Fruit fly (Drosophila melanogaster) whole organism, prepupa: ENCODE measurements around the gene CG14204.

Source experiments
- CG10631 ChIP-seq: fragments of 200-800 bp; sonication (Bioruptor generic); optimal IDR thresholded peaks from 2 replicates; lab custom pipeline; 2016; ENCODE audit warnings: missing biosample characterization, missing genetic modification characterization
- CG11294 ChIP-seq: fragments of 200-800 bp; sonication (Bioruptor generic); IDR thresholded peaks from 2 replicates; pipeline ENCODE4 v1.3.6; 2022; ENCODE audit warnings: missing biosample characterization, missing genetic modification characterization
- CG11762 ChIP-seq: fragments of 200-800 bp; sonication (Bioruptor generic); optimal IDR thresholded peaks from 3 replicates; lab custom pipeline; 2016; ENCODE audit warnings: missing biosample characterization, missing genetic modification characterization; ENCODE audit not compliant: insufficient read depth
- CG11902 ChIP-seq: fragments of 200-800 bp; sonication (Bioruptor generic); optimal IDR thresholded peaks from 3 replicates; lab custom pipeline; 2016; ENCODE audit warnings: missing biosample characterization, missing genetic modification characterization
- CG15336 ChIP-seq: fragments of 200-800 bp; sonication (Bioruptor generic); IDR thresholded peaks from 2 replicates; pipeline ENCODE4 v1.3.6; 2022; ENCODE audit warnings: missing biosample characterization, missing genetic modification characterization
- CG1621 ChIP-seq: fragments of 200-800 bp; sonication (Bioruptor generic); optimal IDR thresholded peaks from 3 replicates; lab custom pipeline; 2018; ENCODE audit warnings: missing biosample characterization, mild to moderate bottlenecking, missing genetic modification characterization
- CG31627 ChIP-seq: fragments of 200-800 bp; sonication (Bioruptor generic); optimal IDR thresholded peaks from 3 replicates; lab custom pipeline; 2016; ENCODE audit warnings: missing biosample characterization, missing genetic modification characterization
- CG34406 ChIP-seq: fragments of 200-800 bp; sonication (Bioruptor generic); optimal IDR thresholded peaks from 3 replicates; lab custom pipeline; 2016; ENCODE audit warnings: missing biosample characterization, missing genetic modification characterization
- CG6163 ChIP-seq: fragments of 200-800 bp; sonication (Bioruptor generic); IDR thresholded peaks from 3 replicates; pipeline ENCODE4 v1.3.6; 2022; ENCODE audit warnings: missing biosample characterization, missing genetic modification characterization
- CG6276 ChIP-seq: fragments of 200-800 bp; sonication (Bioruptor generic); optimal IDR thresholded peaks from 2 replicates; lab custom pipeline; 2017; ENCODE audit warnings: missing biosample characterization, mild to moderate bottlenecking, missing genetic modification characterization
- CG6792 ChIP-seq: fragments of 200-800 bp; sonication (Bioruptor generic); optimal IDR thresholded peaks from 3 replicates; lab custom pipeline; 2016; ENCODE audit warnings: missing biosample characterization, missing genetic modification characterization
- CG7368 ChIP-seq: fragments of 200-800 bp; sonication (Bioruptor generic); optimal IDR thresholded peaks from 3 replicates; lab custom pipeline; 2016; ENCODE audit warnings: missing biosample characterization, missing genetic modification characterization
- CG8119 ChIP-seq: fragments of 200-800 bp; sonication (Bioruptor generic); IDR thresholded peaks from 3 replicates; pipeline ENCODE4 v1.3.6; 2022; ENCODE audit warnings: missing biosample characterization, missing genetic modification characterization
- CG8632 ChIP-seq: fragments of 200-800 bp; sonication (Bioruptor generic); optimal IDR thresholded peaks from 3 replicates; lab custom pipeline; 2016; ENCODE audit warnings: missing biosample characterization, missing genetic modification characterization
- CG9139 ChIP-seq: fragments of 200-800 bp; sonication (Bioruptor generic); optimal IDR thresholded peaks from 3 replicates; lab custom pipeline; 2017; ENCODE audit warnings: missing biosample characterization, mild to moderate bottlenecking, missing genetic modification characterization
- Eip78C ChIP-seq: fragments of 200-800 bp; sonication (Bioruptor generic); peaks from one replicate; lab custom pipeline; 2016; ENCODE audit warnings: missing biosample characterization, missing genetic modification characterization
- Ets21C ChIP-seq: fragments of 200-800 bp; sonication (Bioruptor generic); optimal IDR thresholded peaks from 3 replicates; lab custom pipeline; 2016; ENCODE audit warnings: missing biosample characterization, missing genetic modification characterization
- Ets96B ChIP-seq: fragments of 200-800 bp; optimal IDR thresholded peaks from 2 replicates; lab custom pipeline; 2019; ENCODE audit warnings: missing biosample characterization, mild to moderate bottlenecking, missing genetic modification characterization, moderate library complexity
- Hr38 ChIP-seq: sonication (Bioruptor generic); optimal IDR thresholded peaks from 2 replicates; lab custom pipeline; 2016; ENCODE audit warnings: missing biosample characterization, missing genetic modification characterization
- Lpt ChIP-seq: fragments of 200-800 bp; sonication (Bioruptor generic); optimal IDR thresholded peaks from 3 replicates; lab custom pipeline; 2016; ENCODE audit warnings: missing biosample characterization, missing genetic modification characterization
- Met ChIP-seq: fragments of 200-800 bp; sonication (Bioruptor generic); optimal IDR thresholded peaks from 3 replicates; lab custom pipeline; 2016; ENCODE audit warnings: missing biosample characterization, missing genetic modification characterization
- Smox ChIP-seq: fragments of 200-800 bp; sonication (Bioruptor generic); optimal IDR thresholded peaks from 3 replicates; lab custom pipeline; 2016; ENCODE audit warnings: missing biosample characterization, missing genetic modification characterization
- Sox102F ChIP-seq: fragments of 200-800 bp; sonication (Bioruptor generic); optimal IDR thresholded peaks from 2 replicates; lab custom pipeline; 2016; ENCODE audit warnings: missing biosample characterization, mild to moderate bottlenecking, missing genetic modification characterization
- Sox14 ChIP-seq: fragments of 200-800 bp; sonication (Bioruptor generic); optimal IDR thresholded peaks from 3 replicates; lab custom pipeline; 2016; ENCODE audit warnings: missing biosample characterization, missing genetic modification characterization
- Sox15 ChIP-seq: fragments of 200-800 bp; sonication (Bioruptor generic); optimal IDR thresholded peaks from 3 replicates; lab custom pipeline; 2016; ENCODE audit warnings: missing biosample characterization, missing genetic modification characterization
- achi ChIP-seq: fragments of 200-800 bp; sonication (Bioruptor generic); optimal IDR thresholded peaks from 3 replicates; lab custom pipeline; 2016; ENCODE audit warnings: missing biosample characterization, missing genetic modification characterization
- acj6 ChIP-seq: fragments of 200-800 bp; sonication (Bioruptor generic); optimal IDR thresholded peaks from 3 replicates; lab custom pipeline; 2016; ENCODE audit warnings: missing biosample characterization, missing genetic modification characterization
- cyc ChIP-seq: fragments of 200-800 bp; sonication (Bioruptor generic); optimal IDR thresholded peaks from 3 replicates; lab custom pipeline; 2016; ENCODE audit warnings: missing biosample characterization, missing genetic modification characterization
- eg ChIP-seq: fragments of 200-800 bp; sonication (Bioruptor generic); IDR thresholded peaks from 3 replicates; pipeline ENCODE4 v1.3.6; 2022; ENCODE audit warnings: missing biosample characterization, missing genetic modification characterization
- esn ChIP-seq: fragments of 200-800 bp; sonication (Bioruptor generic); optimal IDR thresholded peaks from 2 replicates; lab custom pipeline; 2016; ENCODE audit warnings: missing biosample characterization, mild to moderate bottlenecking, missing genetic modification characterization, moderate library complexity
- fd59A ChIP-seq: fragments of 200-800 bp; sonication (Bioruptor generic); optimal IDR thresholded peaks from 2 replicates; lab custom pipeline; 2017; ENCODE audit warnings: missing biosample characterization, mild to moderate bottlenecking, missing genetic modification characterization, missing genetic modification reagents
- fkh ChIP-seq: fragments of 200-800 bp; sonication (Bioruptor generic); optimal IDR thresholded peaks from 3 replicates; lab custom pipeline; 2017; ENCODE audit warnings: missing biosample characterization, mild to moderate bottlenecking, missing genetic modification characterization, moderate library complexity
- lz ChIP-seq: fragments of 200-800 bp; sonication (Bioruptor generic); optimal IDR thresholded peaks from 3 replicates; lab custom pipeline; 2016; ENCODE audit warnings: missing biosample characterization, missing genetic modification characterization
- net ChIP-seq: fragments of 200-800 bp; sonication (Bioruptor generic); optimal IDR thresholded peaks from 3 replicates; lab custom pipeline; 2016; ENCODE audit warnings: missing biosample characterization, missing genetic modification characterization
- pdm3 ChIP-seq: fragments of 200-800 bp; sonication (Bioruptor generic); optimal IDR thresholded peaks from 3 replicates; lab custom pipeline; 2016; ENCODE audit warnings: missing biosample characterization, missing genetic modification characterization
- salr ChIP-seq, 2 experiments: fragments of 200-800 bp; sonication (Bioruptor generic); optimal IDR thresholded peaks; 3 replicates each; lab custom pipeline; 2016 to 2018; ENCODE audit warnings: missing biosample characterization in 2 of 2, missing genetic modification characterization in 2 of 2, mild to moderate bottlenecking in 1 of 2
- spab ChIP-seq: fragments of 200-800 bp; sonication (Bioruptor generic); optimal IDR thresholded peaks from 2 replicates; lab custom pipeline; 2017; ENCODE audit warnings: missing biosample characterization, mild to moderate bottlenecking, missing genetic modification characterization, missing genetic modification reagents
- ss ChIP-seq, 2 experiments: fragments of 200-800 bp; sonication (Bioruptor generic); optimal IDR thresholded peaks; 2 replicates in 1 of 2; 3 replicates in 1 of 2; lab custom pipeline; 2017 to 2018; ENCODE audit warnings: mild to moderate bottlenecking in 2 of 2, missing biosample characterization in 2 of 2, missing genetic modification characterization in 2 of 2, moderate library complexity in 1 of 2
- svp ChIP-seq: fragments of 200-800 bp; sonication (Bioruptor generic); peaks from one replicate; lab custom pipeline; 2016; ENCODE audit warnings: missing biosample characterization, missing genetic modification characterization
- vri ChIP-seq: fragments of 200-800 bp; sonication (Bioruptor generic); optimal IDR thresholded peaks from 3 replicates; lab custom pipeline; 2016; ENCODE audit warnings: missing biosample characterization, mild to moderate bottlenecking, missing genetic modification characterization

CG14204 gene

dm6 chrX:19582732-19583131 is 685 bp upstream of the CG14204 start:
- no peak for TF ChIP-seq CG11294 (GFP tag; lab: Robert Waterston, UW)
- TF ChIP-seq Smox (GFP tag; lab: Kevin White, UChicago), result no peak
- no peak for TF ChIP-seq CG8119
- TF ChIP-seq pdm3 (GFP tag; lab: Kevin White, UChicago), result no peak
- no peak for TF ChIP-seq spab (GFP tag; lab: Kevin White, UChicago)
- TF ChIP-seq CG31627 (GFP tag; lab: Kevin White, UChicago), result no peak

- TF ChIP-seq Sox15 (GFP tag; lab: Kevin White, UChicago), result no peak
- TF ChIP-seq Lpt (GFP tag; lab: Kevin White, UChicago), result no peak
- TF ChIP-seq Smox (GFP tag; lab: Kevin White, UChicago), result no peak
- no peak for TF ChIP-seq fkh (GFP tag; lab: Kevin White, UChicago)
- TF ChIP-seq CG31627 (GFP tag; lab: Kevin White, UChicago), result no peak
- TF ChIP-seq Eip78C, result no peak
- TF ChIP-seq CG11762, result no peak
- no peak for TF ChIP-seq fd59A
- no peak for TF ChIP-seq Sox102F (GFP tag; lab: Kevin White, UChicago)
- no peak for TF ChIP-seq CG34406 (GFP tag; lab: Kevin White, UChicago)
- TF ChIP-seq svp (GFP tag; lab: Kevin White, UChicago), result no peak
Measured at dm6 chrX:19585142-19585541, 1.7 kb downstream of the CG14204 start.

dm6 chrX:19590070-19590469 is 6.7 kb downstream of the CG14204 start, which contains the start of gene CG14219:
Gene CG14219 (minus strand): TSS chrX:19590170.
- TF ChIP-seq CG9139 (GFP tag; lab: Kevin White, UChicago), result no peak
- no peak for TF ChIP-seq CG8632 (GFP tag; lab: Kevin White, UChicago)
- no peak for TF ChIP-seq Ets96B (tag; lab: Kevin White, UChicago)
- no peak for TF ChIP-seq CG11902 (GFP tag; lab: Kevin White, UChicago)
- no peak for TF ChIP-seq Lpt (GFP tag; lab: Kevin White, UChicago)
- TF ChIP-seq cyc (GFP tag; lab: Kevin White, UChicago), result no peak
- TF ChIP-seq CG1621 (tag; lab: Kevin White, UChicago), result no peak
- no peak for TF ChIP-seq Sox14
- TF ChIP-seq net (GFP tag; lab: Kevin White, UChicago), result no peak
- TF ChIP-seq CG15336, result no peak
- no peak for TF ChIP-seq acj6 (GFP tag; lab: Kevin White, UChicago)
- no peak for TF ChIP-seq CG6792
- TF ChIP-seq CG11294 (GFP tag; lab: Robert Waterston, UW), result no peak
- no peak for TF ChIP-seq CG11762
- TF ChIP-seq Met, result no peak

dm6 chrX:19590579-19590978 is 7.2 kb downstream of the CG14204 start:
- TF ChIP-seq Lpt (GFP tag; lab: Kevin White, UChicago) (no peak), svp (GFP tag; lab: Kevin White, UChicago) (no peak), Smox (GFP tag; lab: Kevin White, UChicago) (no peak), achi (no peak), cyc (GFP tag; lab: Kevin White, UChicago) (no peak), salr (GFP tag; optimal IDR thresholded peaks at IDR 0.05; lab: Kevin White, UChicago) (no peak)

- no peak for TF ChIP-seq svp (GFP tag; lab: Kevin White, UChicago)
- no peak for TF ChIP-seq CG8632 (GFP tag; lab: Kevin White, UChicago)
- TF ChIP-seq esn, result no peak
- TF ChIP-seq CG9139 (GFP tag; lab: Kevin White, UChicago), result no peak
- no peak for TF ChIP-seq Sox15 (GFP tag; lab: Kevin White, UChicago)
- TF ChIP-seq Hr38 (GFP tag; lab: Kevin White, UChicago), result no peak
- no peak for TF ChIP-seq CG11902 (GFP tag; lab: Kevin White, UChicago)
- no peak for TF ChIP-seq CG10631 (GFP tag; lab: Kevin White, UChicago)
- no peak for TF ChIP-seq pdm3 (GFP tag; lab: Kevin White, UChicago)
- no peak for TF ChIP-seq vri (GFP tag; lab: Kevin White, UChicago)
- no peak for TF ChIP-seq eg (GFP tag; lab: Robert Waterston, UW)
- TF ChIP-seq fd59A, result no peak
- TF ChIP-seq achi, result no peak
- no peak for TF ChIP-seq Ets21C (GFP tag; lab: Kevin White, UChicago)
- TF ChIP-seq CG6276 (GFP tag; lab: Kevin White, UChicago), result no peak
- TF ChIP-seq CG7368 (GFP tag; lab: Kevin White, UChicago), result no peak
- TF ChIP-seq CG6163 (GFP tag; lab: Robert Waterston, UW), result no peak
- no peak for TF ChIP-seq lz (GFP tag; lab: Kevin White, UChicago)
- no peak for TF ChIP-seq ss (GFP tag; optimal IDR thresholded peaks at IDR 0.05; lab: Kevin White, UChicago)
- TF ChIP-seq, all 60 proteins: peak for 0
Measured at dm6 chrX:19592309-19592708, 8.9 kb downstream of the CG14204 start, which contains the start of gene CG14205. Gene CG14205 (plus strand): TSS chrX:19592609.
